Fruit fly (Drosophila melanogaster): ENCODE results near the gene noc.

noc gene

dm6 chr2L:14495506-14495983 is 4.9 kb downstream of the noc start (continued):
- TF ChIP-seq CG1602 (GFP tag; optimal IDR thresholded peaks at IDR 0.05) (no peak), fd3F (GFP tag; optimal IDR thresholded peaks at IDR 0.05) (peak; percentile 21), CG14441 (GFP tag; IDR thresholded peaks at IDR 0.05) (no peak), en (GFP tag; optimal IDR thresholded peaks at IDR 0.05) (no peak), z (GFP tag; IDR thresholded peaks at IDR 0.05) (0 out of 3 replicates have a peak, but pooled peaks have one; percentile 31), ara (GFP tag; IDR thresholded peaks at IDR 0.05) (no peak), Ptx1 (GFP tag; IDR thresholded peaks at IDR 0.05) (no peak), CG10267 (tag; optimal IDR thresholded peaks at IDR 0.05) (no peak), dysf (GFP tag; IDR thresholded peaks at IDR 0.05) (peak; percentile 25; the same call in 1 of the 3 replicates), CG17612 (GFP tag; IDR thresholded peaks at IDR 0.05) (no peak), slbo (GFP tag; IDR thresholded peaks at IDR 0.05) (no peak), CG3847 (GFP tag; IDR thresholded peaks at IDR 0.05) (no peak), CTCF (GFP tag; optimal IDR thresholded peaks at IDR 0.05) (no peak), her (GFP tag; optimal IDR thresholded peaks at IDR 0.05) (no peak), Drgx (GFP tag; IDR thresholded peaks at IDR 0.05) (0 out of 2 replicates have a peak, but pooled peaks have one; percentile 25), HLH4C (GFP tag; IDR thresholded peaks at IDR 0.05; ENCODE audit: partially characterized antibody) (no peak; the same call in 2 of the 3 replicates), CG3065 (GFP tag; optimal IDR thresholded peaks at IDR 0.05) (no peak), CG16779 (GFP tag; IDR thresholded peaks at IDR 0.05) (no peak), pum (GFP tag; optimal IDR thresholded peaks at IDR 0.05) (no peak), Myb (GFP tag; optimal IDR thresholded peaks at IDR 0.05) (no peak), CG7745 (tag; optimal IDR thresholded peaks at IDR 0.05) (no peak), prd (optimal IDR thresholded peaks at IDR 0.05) (no peak), prd (GFP tag; IDR thresholded peaks at IDR 0.05) (0 out of 3 replicates have a peak, but pooled peaks have one; percentile 11), tup (GFP tag; optimal IDR thresholded peaks at IDR 0.05) (no peak), NK7.1 (GFP tag; optimal IDR thresholded peaks at IDR 0.05) (no peak), eve (GFP tag; optimal IDR thresholded peaks at IDR 0.05) (no peak), Usf (GFP tag; optimal IDR thresholded peaks at IDR 0.05) (no peak), Six4 (GFP tag; optimal IDR thresholded peaks at IDR 0.05) (no peak), wor (GFP tag; IDR thresholded peaks at IDR 0.05) (no peak), peb (GFP tag; IDR thresholded peaks at IDR 0.05) (no peak), CG10274 (GFP tag; optimal IDR thresholded peaks at IDR 0.05) (no peak), unpg (GFP tag; optimal IDR thresholded peaks at IDR 0.05) (peak; percentile 5), Hr51 (GFP tag; optimal IDR thresholded peaks at IDR 0.05) (no peak), lbe (GFP tag; optimal IDR thresholded peaks at IDR 0.05) (no peak), CG6175 (GFP tag; IDR thresholded peaks at IDR 0.05) (peak; percentile 74; the same call in 2 of the 3 replicates), CG31388 (GFP tag; optimal IDR thresholded peaks at IDR 0.05) (no peak), D (optimal IDR thresholded peaks at IDR 0.05) (no peak), D (GFP tag; optimal IDR thresholded peaks at IDR 0.05) (no peak), CG34422 (GFP tag; IDR thresholded peaks at IDR 0.05) (no peak), zen2 (GFP tag; IDR thresholded peaks at IDR 0.05; ENCODE audit: partially characterized antibody) (no peak), bigmax (GFP tag; optimal IDR thresholded peaks at IDR 0.05) (no peak), zfh2 (GFP tag; optimal IDR thresholded peaks at IDR 0.05) (no peak), kay (GFP tag; optimal IDR thresholded peaks at IDR 0.05) (no peak), CG12071 (GFP tag; optimal IDR thresholded peaks at IDR 0.05) (no peak), twi (tag; optimal IDR thresholded peaks at IDR 0.05) (peak; percentile 2), az2 (GFP tag; optimal IDR thresholded peaks at IDR 0.05) (no peak), al (GFP tag; IDR thresholded peaks at IDR 0.05) (no peak), oc (tag; optimal IDR thresholded peaks at IDR 0.05) (peak; percentile 25), pnt (GFP tag; optimal IDR thresholded peaks at IDR 0.05) (no peak), Sry-δ (GFP tag; optimal IDR thresholded peaks at IDR 0.05) (no peak), repo (GFP tag; optimal IDR thresholded peaks at IDR 0.05) (no peak), CG1647 (GFP tag; optimal IDR thresholded peaks at IDR 0.05) (no peak), sqz (GFP tag; optimal IDR thresholded peaks at IDR 0.05) (no peak), dimm (GFP tag; IDR thresholded peaks at IDR 0.05) (no peak)

Data from whole organism, embryonic.